Fruit fly (Drosophila melanogaster) whole organism, embryonic: Measurements from ENCODE around the gene RpL34b.

Source experiments
- Ada2b ChIP-seq: fragments of 200-800 bp; sonication (Bioruptor generic); IDR thresholded peaks from 2 replicates; pipeline ENCODE4 v1.3.6; 2022; ENCODE audit warnings: missing biosample characterization, missing genetic modification characterization
- Atf3 ChIP-seq: fragments of 200-800 bp; sonication (Bioruptor generic); optimal IDR thresholded peaks from 3 replicates; lab custom pipeline; 2016; ENCODE audit warnings: missing biosample characterization, missing genetic modification characterization
- BEAF-32 ChIP-seq: fragments of 200-800 bp; sonication (Bioruptor generic); optimal IDR thresholded peaks from 3 replicates; lab custom pipeline; 2017; ENCODE audit warnings: missing biosample characterization, missing genetic modification characterization, mild to moderate bottlenecking, moderate library complexity, missing genetic modification reagents
- BtbVII ChIP-seq: fragments of 200-800 bp; sonication (Bioruptor generic); optimal IDR thresholded peaks from 3 replicates; lab custom pipeline; 2017; ENCODE audit warnings: missing biosample characterization, mild to moderate bottlenecking, missing genetic modification characterization
- CG10321 ChIP-seq: fragments of 200-800 bp; sonication (Bioruptor generic); IDR thresholded peaks from 2 replicates; pipeline ENCODE4 v1.3.6; 2022; ENCODE audit warnings: missing biosample characterization, missing genetic modification characterization
- CG10543 ChIP-seq: fragments of 200-800 bp; sonication (Bioruptor generic); optimal IDR thresholded peaks from 3 replicates; lab custom pipeline; 2017; ENCODE audit warnings: missing biosample characterization, mild to moderate bottlenecking, missing genetic modification characterization, moderate library complexity
- CG11696 ChIP-seq: fragments of 200-800 bp; sonication (Bioruptor generic); IDR thresholded peaks from 2 replicates; pipeline ENCODE4 v1.3.6; 2022; ENCODE audit warnings: missing biosample characterization, missing genetic modification characterization
- CG11723 ChIP-seq: fragments of 200-800 bp; sonication (Bioruptor generic); optimal IDR thresholded peaks from 2 replicates; lab custom pipeline; 2017; ENCODE audit warnings: missing biosample characterization, mild to moderate bottlenecking, missing genetic modification characterization
- CG15269 ChIP-seq: fragments of 200-800 bp; sonication (Bioruptor generic); optimal IDR thresholded peaks from 2 replicates; lab custom pipeline; 2018; ENCODE audit warnings: missing biosample characterization, mild to moderate bottlenecking, missing genetic modification characterization, moderate library complexity
- CG15479 ChIP-seq: fragments of 200-800 bp; sonication (Bioruptor generic); optimal IDR thresholded peaks from 3 replicates; lab custom pipeline; 2019; ENCODE audit warnings: missing biosample characterization, mild to moderate bottlenecking, missing genetic modification characterization, moderate library complexity
- CG1832 ChIP-seq: fragments of 200-800 bp; sonication (Bioruptor generic); optimal IDR thresholded peaks from 2 replicates; lab custom pipeline; 2017; ENCODE audit warnings: missing biosample characterization, mild to moderate bottlenecking, missing genetic modification characterization, inconsistent platforms
- CG2120 ChIP-seq: fragments of 200-800 bp; sonication (Bioruptor generic); optimal IDR thresholded peaks from 3 replicates; lab custom pipeline; 2016; ENCODE audit warnings: missing biosample characterization, missing genetic modification characterization
- CG2202 ChIP-seq: fragments of 200-800 bp; sonication (Bioruptor generic); optimal IDR thresholded peaks from 2 replicates; lab custom pipeline; 2018; ENCODE audit warnings: missing biosample characterization, mild to moderate bottlenecking, missing genetic modification characterization
- CG33213 ChIP-seq: fragments of 200-800 bp; sonication (Bioruptor generic); optimal IDR thresholded peaks from 3 replicates; lab custom pipeline; 2016; ENCODE audit warnings: missing biosample characterization, missing genetic modification characterization
- CG42726 ChIP-seq: fragments of 200-800 bp; sonication (Bioruptor generic); IDR thresholded peaks from 2 replicates; pipeline ENCODE4 v1.3.6; 2022; ENCODE audit warnings: missing biosample characterization, missing genetic modification characterization; ENCODE audit not compliant: partially characterized antibody
- CG4360 ChIP-seq: fragments of 200-800 bp; sonication (Bioruptor generic); IDR thresholded peaks from 2 replicates; pipeline ENCODE4 v1.3.6; 2022; ENCODE audit warnings: missing biosample characterization, missing genetic modification characterization
- CG4424 ChIP-seq: fragments of 200-800 bp; sonication (Bioruptor generic); optimal IDR thresholded peaks from 3 replicates; lab custom pipeline; 2016; ENCODE audit warnings: missing biosample characterization, missing genetic modification characterization
- CG4617 ChIP-seq: fragments of 200-800 bp; sonication (Bioruptor generic); optimal IDR thresholded peaks from 3 replicates; lab custom pipeline; 2016; ENCODE audit warnings: missing biosample characterization, missing genetic modification characterization, borderline replicate concordance
- CG4707 ChIP-seq: fragments of 200-800 bp; sonication (Bioruptor generic); optimal IDR thresholded peaks from 2 replicates; lab custom pipeline; 2018; ENCODE audit warnings: missing biosample characterization, mild to moderate bottlenecking, missing genetic modification characterization, moderate library complexity
- CG9797 ChIP-seq: fragments of 200-800 bp; sonication (Bioruptor generic); optimal IDR thresholded peaks from 3 replicates; lab custom pipeline; 2018; ENCODE audit warnings: missing biosample characterization, mild to moderate bottlenecking, missing genetic modification characterization
- Fer3 ChIP-seq: fragments of 200-800 bp; sonication (Bioruptor generic); optimal IDR thresholded peaks from 2 replicates; lab custom pipeline; 2018; ENCODE audit warnings: missing biosample characterization, mild to moderate bottlenecking, missing genetic modification characterization, moderate library complexity
- GATAe ChIP-seq: fragments of 200-800 bp; sonication (Bioruptor generic); conservative IDR thresholded peaks from 2 replicates; pipeline ENCODE4 v1.3.6; 2022; ENCODE audit warnings: missing biosample characterization, missing genetic modification characterization
- H2.0 ChIP-seq: fragments of 200-800 bp; sonication (Bioruptor generic); IDR thresholded peaks from 2 replicates; pipeline ENCODE4 v1.3.6; 2022; ENCODE audit warnings: missing biosample characterization, missing genetic modification characterization
- HLH3B ChIP-seq: fragments of 200-800 bp; sonication (Bioruptor generic); IDR thresholded peaks from 2 replicates; pipeline ENCODE4 v1.3.6; 2022; ENCODE audit warnings: missing biosample characterization, missing genetic modification characterization
- NK7.1 ChIP-seq: fragments of 200-800 bp; sonication (Bioruptor generic); optimal IDR thresholded peaks from 3 replicates; lab custom pipeline; 2016; ENCODE audit warnings: missing biosample characterization, missing genetic modification characterization
- Scr ChIP-seq: fragments of 200-800 bp; sonication (Bioruptor generic); IDR thresholded peaks from 2 replicates; pipeline ENCODE4 v1.3.6; 2022; ENCODE audit warnings: missing biosample characterization, missing genetic modification characterization; ENCODE audit not compliant: partially characterized antibody
- Side ChIP-seq: fragments of 200-800 bp; sonication (Bioruptor generic); optimal IDR thresholded peaks from 2 replicates; lab custom pipeline; 2016; ENCODE audit warnings: missing biosample characterization, missing genetic modification characterization
- Sry-β ChIP-seq: fragments of 200-800 bp; sonication (Bioruptor generic); optimal IDR thresholded peaks from 2 replicates; lab custom pipeline; 2018; ENCODE audit warnings: missing biosample characterization, mild to moderate bottlenecking, missing genetic modification characterization, moderate library complexity
- Ssrp ChIP-seq: fragments of 200-800 bp; sonication (Bioruptor generic); optimal IDR thresholded peaks from 2 replicates; lab custom pipeline; 2018; ENCODE audit warnings: missing biosample characterization, mild to moderate bottlenecking, missing genetic modification characterization, moderate library complexity
- Vsx1 ChIP-seq: fragments of 200-800 bp; sonication (Bioruptor generic); optimal IDR thresholded peaks from 2 replicates; lab custom pipeline; 2017; ENCODE audit warnings: missing biosample characterization, mild to moderate bottlenecking, missing genetic modification characterization, missing genetic modification reagents
- YL-1 ChIP-seq: fragments of 200-800 bp; sonication (Bioruptor generic); optimal IDR thresholded peaks from 3 replicates; lab custom pipeline; 2017; ENCODE audit warnings: missing biosample characterization, mild to moderate bottlenecking, missing genetic modification characterization
- bab2 ChIP-seq: fragments of 200-800 bp; sonication (Bioruptor generic); optimal IDR thresholded peaks from 2 replicates; lab custom pipeline; 2016; ENCODE audit warnings: missing biosample characterization, missing genetic modification characterization
- chn ChIP-seq: fragments of 200-800 bp; sonication (Bioruptor generic); optimal IDR thresholded peaks from 2 replicates; lab custom pipeline; 2016; ENCODE audit warnings: missing biosample characterization, missing genetic modification characterization
- crol ChIP-seq: fragments of 200-800 bp; sonication (Bioruptor generic); IDR thresholded peaks from 2 replicates; pipeline ENCODE4 v1.3.6; 2022; ENCODE audit warnings: missing biosample characterization, missing genetic modification characterization
- dysf ChIP-seq: fragments of 200-800 bp; sonication (Bioruptor generic); IDR thresholded peaks from 3 replicates; pipeline ENCODE4 v1.3.6; 2022; ENCODE audit warnings: missing biosample characterization, missing genetic modification characterization
- esg ChIP-seq: fragments of 200-800 bp; sonication (Bioruptor generic); conservative IDR thresholded peaks from 2 replicates; pipeline ENCODE4 v1.3.6; 2022; ENCODE audit warnings: missing biosample characterization, missing genetic modification characterization
- fd102C ChIP-seq: fragments of 200-800 bp; sonication (Bioruptor generic); optimal IDR thresholded peaks from 2 replicates; lab custom pipeline; 2018; ENCODE audit warnings: missing biosample characterization, mild to moderate bottlenecking, missing genetic modification characterization, moderate library complexity
- fd3F ChIP-seq: fragments of 200-800 bp; sonication (Bioruptor generic); optimal IDR thresholded peaks from 2 replicates; lab custom pipeline; 2018; ENCODE audit warnings: missing biosample characterization, mild to moderate bottlenecking, missing genetic modification characterization, moderate library complexity
- fu2 ChIP-seq: fragments of 200-800 bp; sonication (Bioruptor generic); optimal IDR thresholded peaks from 2 replicates; lab custom pipeline; 2016; ENCODE audit warnings: missing biosample characterization, missing genetic modification characterization
- gfzf ChIP-seq: fragments of 200-800 bp; sonication (Bioruptor generic); optimal IDR thresholded peaks from 2 replicates; lab custom pipeline; 2016; ENCODE audit warnings: missing biosample characterization, mild to moderate bottlenecking, missing genetic modification characterization, moderate library complexity
- her ChIP-seq: fragments of 200-800 bp; sonication (Bioruptor generic); optimal IDR thresholded peaks from 2 replicates; lab custom pipeline; 2016; ENCODE audit warnings: missing biosample characterization, missing genetic modification characterization
- onecut ChIP-seq: fragments of 200-800 bp; sonication (Bioruptor generic); IDR thresholded peaks from 2 replicates; pipeline ENCODE4 v1.3.6; 2022; ENCODE audit warnings: missing biosample characterization, missing genetic modification characterization
- pho ChIP-seq: fragments of 200-800 bp; sonication (Bioruptor generic); optimal IDR thresholded peaks from 2 replicates; lab custom pipeline; 2016; ENCODE audit warnings: missing biosample characterization, missing genetic modification characterization
- seq ChIP-seq: fragments of 200-800 bp; sonication (Bioruptor generic); IDR thresholded peaks from 2 replicates; pipeline ENCODE4 v1.3.6; 2022; ENCODE audit warnings: missing biosample characterization, missing genetic modification characterization
- sim ChIP-seq: fragments of 200-800 bp; sonication (Bioruptor generic); IDR thresholded peaks from 2 replicates; pipeline ENCODE4 v1.3.6; 2022; ENCODE audit warnings: missing biosample characterization, missing genetic modification characterization
- sna ChIP-seq: fragments of 200-800 bp; sonication (Bioruptor generic); IDR thresholded peaks from 2 replicates; pipeline ENCODE4 v1.3.6; 2022; ENCODE audit warnings: missing biosample characterization, missing genetic modification characterization; ENCODE audit not compliant: partially characterized antibody
- ssp ChIP-seq: fragments of 200-800 bp; sonication (Bioruptor generic); IDR thresholded peaks from 2 replicates; pipeline ENCODE4 v1.3.6; 2022; ENCODE audit warnings: missing biosample characterization, missing genetic modification characterization
- trem ChIP-seq: fragments of 200-800 bp; optimal IDR thresholded peaks from 3 replicates; lab custom pipeline; 2019; ENCODE audit warnings: missing biosample characterization, mild to moderate bottlenecking, missing genetic modification characterization, moderate library complexity
- trh ChIP-seq: fragments of 200-800 bp; sonication (Bioruptor generic); optimal IDR thresholded peaks from 2 replicates; lab custom pipeline; 2016; ENCODE audit warnings: missing biosample characterization, missing genetic modification characterization
- usp ChIP-seq: fragments of >200 bp; optimal IDR thresholded peaks from 2 replicates; lab custom pipeline; 2017; ENCODE audit warnings: missing biosample characterization, missing genetic modification characterization
- yki ChIP-seq: fragments of >200 bp; optimal IDR thresholded peaks from 3 replicates; lab custom pipeline; 2018

Gene RpL34b

dm6 chr3R:9401127-9401603, at the start of gene RpL34b, which contains the start of gene CG8132:
RpL34b (minus strand) TSS chr3R:9401226.
CG8132 (plus strand) TSS chr3R:9401495.
- no peak for TF ChIP-seq usp (GFP tag; lab: Kevin White, UChicago)
- TF ChIP-seq esg, result peak; percentile 87
- TF ChIP-seq dysf (GFP tag; lab: Robert Waterston, UW), result peak; percentile 95
- TF ChIP-seq her (GFP tag; lab: Kevin White, UChicago), result peak; percentile 94
- TF ChIP-seq ssp (GFP tag; lab: Robert Waterston, UW), result peak; percentile 90
- TF ChIP-seq Ssrp, result peak; percentile 93
- TF ChIP-seq BEAF-32, result peak; percentile 70
- TF ChIP-seq CG11723 (GFP tag; lab: Kevin White, UChicago), result peak; percentile 91
- TF ChIP-seq onecut (GFP tag; lab: Robert Waterston, UW), result peak; percentile 88
- TF ChIP-seq H2.0 (GFP tag; lab: Robert Waterston, UW), result peak; percentile 91
- peak; percentile 88 for TF ChIP-seq Ada2b
- peak; percentile 99 for TF ChIP-seq CG4617
- peak; percentile 96 for TF ChIP-seq Fer3
- TF ChIP-seq CG4707 (GFP tag; lab: Kevin White, UChicago), result peak; percentile 85
- TF ChIP-seq bab2, result peak; percentile 93
- TF ChIP-seq NK7.1 (GFP tag; lab: Kevin White, UChicago), result peak; percentile 92
- TF ChIP-seq CG4360, result peak; percentile 83
- TF ChIP-seq CG42726, result peak; percentile 48; the same call in 1 of the 2 replicates
- TF ChIP-seq trem (tag; lab: Kevin White, UChicago), result peak; percentile 95
- peak; percentile 93 for TF ChIP-seq HLH3B (GFP tag; lab: Robert Waterston, UW)
- peak; percentile 57 for TF ChIP-seq Sry-β (GFP tag; lab: Kevin White, UChicago)
- TF ChIP-seq CG1832 (GFP tag; lab: Kevin White, UChicago), result no peak
- no peak; the same call in 1 of the 2 replicates for TF ChIP-seq crol (GFP tag; lab: Robert Waterston, UW)
- peak; percentile 89 for TF ChIP-seq CG11696 (GFP tag; lab: Robert Waterston, UW)
- TF ChIP-seq gfzf (GFP tag; lab: Kevin White, UChicago), result peak; percentile 45
- TF ChIP-seq fd102C, result peak; percentile 91
- peak; percentile 87 for TF ChIP-seq trh (GFP tag; lab: Kevin White, UChicago)
- peak; percentile 99 for TF ChIP-seq CG10543 (GFP tag; lab: Kevin White, UChicago)
- peak; percentile 45; the same call in 1 of the 2 replicates for TF ChIP-seq Scr (GFP tag; lab: Robert Waterston, UW)
- TF ChIP-seq fd3F (GFP tag; lab: Kevin White, UChicago), result peak; percentile 95
- TF ChIP-seq CG10321 (GFP tag; lab: Robert Waterston, UW), result peak; percentile 70
- TF ChIP-seq CG4424 (GFP tag; lab: Kevin White, UChicago), result peak; percentile 95
- peak; percentile 100 for TF ChIP-seq YL-1 (GFP tag; lab: Kevin White, UChicago)
- peak; percentile 55 for TF ChIP-seq CG15479 (GFP tag; lab: Kevin White, UChicago)
- TF ChIP-seq BtbVII (GFP tag; lab: Kevin White, UChicago), result peak; percentile 90
- TF ChIP-seq seq, result peak; percentile 94
- peak; percentile 95 for TF ChIP-seq fu2
- peak; percentile 95 for TF ChIP-seq Side
- TF ChIP-seq Vsx1 (GFP tag; lab: Kevin White, UChicago), result peak; percentile 91
- peak; percentile 97 for TF ChIP-seq pho (GFP tag; lab: Kevin White, UChicago)
- TF ChIP-seq sim, result peak; percentile 85
- peak; percentile 95 for TF ChIP-seq CG15269 (tag; lab: Kevin White, UChicago)
- no peak for TF ChIP-seq yki
- TF ChIP-seq CG2120 (GFP tag; lab: Kevin White, UChicago), result peak; percentile 98
- TF ChIP-seq Atf3, result peak; percentile 95
- TF ChIP-seq sna (GFP tag; lab: Robert Waterston, UW), result no peak; the same call in 1 of the 2 replicates
- TF ChIP-seq CG2202, result peak; percentile 93
- peak; percentile 97 for TF ChIP-seq chn (GFP tag; lab: Kevin White, UChicago)
- peak; percentile 95 for TF ChIP-seq GATAe (GFP tag; lab: Robert Waterston, UW)
- peak; percentile 97 for TF ChIP-seq CG33213 (GFP tag; lab: Kevin White, UChicago)
- peak; percentile 59 for TF ChIP-seq CG9797
